Fruit fly (Drosophila melanogaster): ENCODE measurements around the gene Mrgn1.

Gene Mrgn1

DNA sequence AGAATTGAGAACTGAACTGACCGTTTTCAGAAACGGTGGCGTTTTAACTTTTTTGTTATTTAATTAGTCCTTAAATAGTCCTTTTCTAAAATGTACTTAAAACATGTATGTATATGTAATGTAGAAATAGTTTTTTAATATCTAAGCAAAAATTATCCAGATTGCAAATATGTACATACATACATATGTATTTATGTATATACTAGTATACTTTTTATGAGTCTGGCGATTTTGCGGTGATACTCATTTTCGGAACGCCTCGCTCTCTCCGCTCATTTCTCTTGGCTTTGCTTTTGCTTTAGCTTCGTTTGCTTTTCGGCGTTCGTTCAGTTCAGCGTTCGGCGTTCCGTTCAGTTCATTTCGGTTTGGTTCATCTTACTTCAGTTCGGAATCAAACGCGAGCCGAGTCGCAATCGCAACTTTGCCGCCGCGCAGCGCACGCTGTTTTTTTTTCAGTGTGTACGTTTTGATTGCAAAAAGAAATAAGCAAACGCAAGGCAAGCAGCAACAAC, 40.7 kb upstream of the Mrgn1 start, which contains the start of gene rdgB (continued):
- TF ChIP-seq CG8119 (GFP tag; IDR thresholded peaks at IDR 0.05): peak; percentile 80
- TF ChIP-seq CG1621 (tag; optimal IDR thresholded peaks at IDR 0.05): peak; percentile 37
- peak; percentile 51 for TF ChIP-seq CG16779 (tag; optimal IDR thresholded peaks at IDR 0.05)
- peak; percentile 94 for TF ChIP-seq Eip78C (GFP tag)
- peak; percentile 32 for TF ChIP-seq CG9139 (GFP tag; optimal IDR thresholded peaks at IDR 0.05)
- peak; percentile 83 for TF ChIP-seq CG3032 (tag; optimal IDR thresholded peaks at IDR 0.05)
- peak; percentile 35 for TF ChIP-seq Ets21C (GFP tag; optimal IDR thresholded peaks at IDR 0.05)
- peak; percentile 56 for TF ChIP-seq dsx (GFP tag; optimal IDR thresholded peaks at IDR 0.05; ENCODE audit: poor library complexity, severe bottlenecking)
- peak; percentile 21 for TF ChIP-seq CG6854 (GFP tag; optimal IDR thresholded peaks at IDR 0.05)
- peak; percentile 85 for TF ChIP-seq pdm3 (GFP tag; optimal IDR thresholded peaks at IDR 0.05)
- peak; percentile 84 for TF ChIP-seq OdsH (GFP tag; optimal IDR thresholded peaks at IDR 0.05)
- TF ChIP-seq CG10669 (GFP tag; optimal IDR thresholded peaks at IDR 0.05): peak; percentile 100
- TF ChIP-seq Smox (GFP tag; optimal IDR thresholded peaks at IDR 0.05): peak; percentile 83
- TF ChIP-seq fkh (GFP tag; optimal IDR thresholded peaks at IDR 0.05): peak; percentile 23
- TF ChIP-seq CG6792 (GFP tag; optimal IDR thresholded peaks at IDR 0.05): peak; percentile 78
- TF ChIP-seq Ets96B (tag; optimal IDR thresholded peaks at IDR 0.05): peak; percentile 71
- TF ChIP-seq CG8319 (GFP tag; optimal IDR thresholded peaks at IDR 0.05): peak; percentile 54
- peak; percentile 88 for TF ChIP-seq CG3919 (GFP tag; optimal IDR thresholded peaks at IDR 0.05)
- TF ChIP-seq Eip93F (GFP tag; optimal IDR thresholded peaks at IDR 0.05): peak; percentile 53
- TF ChIP-seq CG15336 (GFP tag; IDR thresholded peaks at IDR 0.05): peak; percentile 78
- peak; percentile 69 for TF ChIP-seq spab (GFP tag; optimal IDR thresholded peaks at IDR 0.05)
- peak; percentile 73 for TF ChIP-seq net (GFP tag; optimal IDR thresholded peaks at IDR 0.05)
- peak; percentile 95 for TF ChIP-seq CG32006 (GFP tag; optimal IDR thresholded peaks at IDR 0.05)
- TF ChIP-seq lz (GFP tag; optimal IDR thresholded peaks at IDR 0.05): peak; percentile 84
- peak; percentile 81 for TF ChIP-seq fd59A (GFP tag; optimal IDR thresholded peaks at IDR 0.05)
- TF ChIP-seq eg (GFP tag; IDR thresholded peaks at IDR 0.05): peak; percentile 64; the same call in 2 of the 3 replicates
- peak; percentile 78 for TF ChIP-seq CG6808 (GFP tag; optimal IDR thresholded peaks at IDR 0.05)
- TF ChIP-seq Eip75B (GFP tag; optimal IDR thresholded peaks at IDR 0.05): peak; percentile 76
- peak; percentile 88 for TF ChIP-seq svp (GFP tag)
- peak; percentile 79 for TF ChIP-seq Sox102F (GFP tag; optimal IDR thresholded peaks at IDR 0.05)
- peak; percentile 77 for TF ChIP-seq Blimp-1 (GFP tag; optimal IDR thresholded peaks at IDR 0.05)

DNA sequence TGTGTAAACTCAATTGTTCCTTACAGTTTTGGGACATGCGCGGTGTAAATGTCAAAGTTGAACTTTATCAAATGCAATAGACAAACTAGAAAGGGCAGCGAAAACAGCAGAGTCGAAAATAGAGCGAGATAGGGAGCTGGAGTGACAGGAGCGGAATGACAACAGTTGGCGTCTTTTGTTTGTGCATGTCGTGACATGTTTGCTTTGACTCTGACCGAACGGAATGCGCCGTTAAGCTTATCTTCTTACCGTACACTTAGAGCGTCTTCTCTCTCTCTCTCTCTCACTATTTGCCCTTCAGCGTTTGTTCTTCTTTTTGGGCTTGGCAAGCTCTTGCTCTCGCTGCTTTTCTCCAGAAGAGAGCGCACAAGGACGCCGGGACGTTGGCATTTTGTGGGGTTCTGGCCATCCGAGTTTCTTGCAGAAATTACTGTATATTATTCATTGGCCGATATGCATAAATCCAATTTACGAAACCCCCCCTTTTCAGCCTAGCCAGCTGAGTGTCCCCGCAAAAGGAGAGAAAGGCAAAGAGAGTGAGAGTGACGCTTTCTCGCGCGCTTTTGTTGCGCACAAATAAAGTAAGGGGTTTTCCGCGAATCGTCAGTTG, 40.1 kb upstream of the Mrgn1 start:
- TF ChIP-seq CG34406 (GFP tag; optimal IDR thresholded peaks at IDR 0.05) (no peak), CG1621 (tag; optimal IDR thresholded peaks at IDR 0.05) (peak; percentile 51), fkh (GFP tag; optimal IDR thresholded peaks at IDR 0.05) (peak; percentile 29)

DNA sequence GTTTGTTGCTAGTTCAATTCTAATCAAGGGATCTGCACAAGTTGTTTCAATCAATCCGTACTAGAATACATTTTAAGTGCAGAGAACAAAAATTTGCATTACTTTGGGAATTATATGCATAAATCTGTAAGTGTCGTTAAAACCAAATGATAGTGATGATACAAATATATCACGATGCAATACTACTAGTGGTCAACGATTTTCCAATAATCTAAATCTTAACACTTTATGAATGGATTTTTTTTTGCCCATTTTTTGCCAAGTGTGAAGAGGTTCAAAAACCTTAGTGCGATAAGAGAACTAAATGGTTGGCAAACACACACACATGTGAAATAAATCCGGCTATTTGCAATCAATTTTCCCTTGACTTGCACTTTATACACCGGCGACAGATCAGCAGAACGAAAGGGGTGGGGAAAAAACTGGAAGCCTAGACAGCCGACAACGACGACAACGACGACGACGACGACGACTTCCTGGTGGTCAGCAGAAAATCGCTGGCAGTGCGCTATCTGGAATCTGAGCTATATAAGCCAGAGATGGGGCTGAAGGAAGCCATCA, 37.3 kb upstream of the Mrgn1 start, which contains the start of gene Yp3:
TSS of gene Yp3 (plus strand) at position 558 of the 561 bp plus-strand sequence.
- no peak for TF ChIP-seq ss (GFP tag; optimal IDR thresholded peaks at IDR 0.05)
- TF ChIP-seq svp (GFP tag): peak; percentile 38

DNA sequence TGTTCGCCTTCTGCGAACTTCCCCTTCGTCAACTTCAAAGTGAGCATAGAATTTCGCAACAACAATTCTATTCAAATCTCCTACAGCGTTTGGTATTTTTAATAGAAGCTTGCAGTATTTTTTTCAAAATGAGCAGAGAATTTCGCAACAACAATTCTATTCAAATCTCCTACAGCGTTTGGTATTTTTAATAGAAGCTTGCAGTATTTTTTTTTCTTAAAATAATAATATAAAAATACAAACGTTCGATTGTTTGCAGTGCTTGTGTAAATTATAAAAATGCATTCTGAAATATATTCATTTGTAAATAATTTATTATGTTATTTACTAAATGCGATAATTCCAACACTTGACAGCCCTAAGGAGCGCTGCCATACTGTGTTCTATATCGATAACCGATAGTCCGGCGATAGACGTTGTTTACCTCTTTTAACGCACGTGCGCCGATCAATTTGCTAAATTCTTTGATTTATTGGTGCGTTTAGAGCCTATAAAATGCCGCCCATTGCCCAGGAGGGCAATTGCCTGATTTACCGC, 35.1 kb upstream of the Mrgn1 start, which contains the start of the genes CG32625 and Rtc1:
TSS of gene CG32625 (minus strand) at position 51 of the 537 bp plus-strand sequence.
TSS of gene Rtc1 (plus strand) at position 404 of the 537 bp plus-strand sequence.
- no peak for TF ChIP-seq CG4318 (GFP tag; optimal IDR thresholded peaks at IDR 0.05)
- peak; percentile 37; the same call in 1 of the 2 replicates for TF ChIP-seq CG15336 (GFP tag; IDR thresholded peaks at IDR 0.05)
- TF ChIP-seq CG6808 (GFP tag; optimal IDR thresholded peaks at IDR 0.05): no peak
- TF ChIP-seq Hr38 (GFP tag; optimal IDR thresholded peaks at IDR 0.05): no peak
- peak; percentile 18 for TF ChIP-seq lz (GFP tag; optimal IDR thresholded peaks at IDR 0.05)
- no peak for TF ChIP-seq CG7368 (GFP tag; optimal IDR thresholded peaks at IDR 0.05)
- TF ChIP-seq fd59A (GFP tag; optimal IDR thresholded peaks at IDR 0.05): no peak
- peak; percentile 46 for TF ChIP-seq OdsH (GFP tag; optimal IDR thresholded peaks at IDR 0.05)
- no peak for TF ChIP-seq CG34406 (GFP tag; optimal IDR thresholded peaks at IDR 0.05)
- TF ChIP-seq Ets21C (GFP tag; optimal IDR thresholded peaks at IDR 0.05): no peak
- peak; percentile 8 for TF ChIP-seq CG10669 (GFP tag; optimal IDR thresholded peaks at IDR 0.05)
- TF ChIP-seq Lpt (GFP tag; optimal IDR thresholded peaks at IDR 0.05): no peak
- TF ChIP-seq Eip78C (GFP tag): peak; percentile 75
- TF ChIP-seq CG6854 (GFP tag; optimal IDR thresholded peaks at IDR 0.05): no peak
- TF ChIP-seq spab (GFP tag; optimal IDR thresholded peaks at IDR 0.05): no peak
- no peak for TF ChIP-seq Blimp-1 (GFP tag; optimal IDR thresholded peaks at IDR 0.05)
- TF ChIP-seq CG11762 (GFP tag; optimal IDR thresholded peaks at IDR 0.05; ENCODE audit: insufficient read depth): no peak
- TF ChIP-seq Gug (GFP tag; IDR thresholded peaks at IDR 0.05): no peak; the same call in 1 of the 2 replicates
- no peak for TF ChIP-seq ss (GFP tag; optimal IDR thresholded peaks at IDR 0.05)
- TF ChIP-seq CG3919 (GFP tag; optimal IDR thresholded peaks at IDR 0.05): peak; percentile 17
- no peak for TF ChIP-seq Eip75B (GFP tag; optimal IDR thresholded peaks at IDR 0.05)
- peak; percentile 41 for TF ChIP-seq Met (GFP tag; optimal IDR thresholded peaks at IDR 0.05)
- peak; percentile 44 for TF ChIP-seq Smox (GFP tag; optimal IDR thresholded peaks at IDR 0.05)
- TF ChIP-seq Sox102F (GFP tag; optimal IDR thresholded peaks at IDR 0.05): no peak
